Worm (Caenorhabditis elegans) whole organism, young adult: ENCODE results near the gene srx-85.
A peak's percentile ranks its signal among the peaks of the same experiment; 100 is the strongest.

Experiments used
- B0261.1 ChIP-seq: sonication (generic microtip); optimal IDR thresholded peaks from 2 replicates; lab custom pipeline; 2016; ENCODE audit warnings: mild to moderate bottlenecking, missing genetic modification characterization, moderate library complexity, missing compliant biosample characterization
- Y79H2A.3 ChIP-seq: fragments of 200-800 bp; sonication (Bioruptor generic); conservative IDR thresholded peaks from 2 replicates; pipeline ENCODE4 v1.3.6; 2022; ENCODE audit warnings: missing genetic modification reagents, missing genetic modification characterization, missing compliant biosample characterization
- atf-7 ChIP-seq: sonication (generic microtip); optimal IDR thresholded peaks from 2 replicates; lab custom pipeline; 2017; ENCODE audit warnings: mild to moderate bottlenecking, missing genetic modification characterization, missing compliant biosample characterization
- ets-4 ChIP-seq: fragments of 200-800 bp; sonication (Bioruptor generic); optimal IDR thresholded peaks from 2 replicates; lab custom pipeline; 2018; ENCODE audit warnings: mild to moderate bottlenecking, missing genetic modification characterization, missing compliant biosample characterization
- him-1 ChIP-seq: sonication (generic microtip); optimal IDR thresholded peaks from 2 replicates; lab custom pipeline; 2016; ENCODE audit warnings: missing genotype, missing genetic modification reagents, missing genetic modification characterization, missing compliant biosample characterization
- ztf-26 ChIP-seq: sonication (generic microtip); optimal IDR thresholded peaks from 2 replicates; lab custom pipeline; 2017; ENCODE audit warnings: missing genetic modification characterization, missing compliant biosample characterization

DNA sequence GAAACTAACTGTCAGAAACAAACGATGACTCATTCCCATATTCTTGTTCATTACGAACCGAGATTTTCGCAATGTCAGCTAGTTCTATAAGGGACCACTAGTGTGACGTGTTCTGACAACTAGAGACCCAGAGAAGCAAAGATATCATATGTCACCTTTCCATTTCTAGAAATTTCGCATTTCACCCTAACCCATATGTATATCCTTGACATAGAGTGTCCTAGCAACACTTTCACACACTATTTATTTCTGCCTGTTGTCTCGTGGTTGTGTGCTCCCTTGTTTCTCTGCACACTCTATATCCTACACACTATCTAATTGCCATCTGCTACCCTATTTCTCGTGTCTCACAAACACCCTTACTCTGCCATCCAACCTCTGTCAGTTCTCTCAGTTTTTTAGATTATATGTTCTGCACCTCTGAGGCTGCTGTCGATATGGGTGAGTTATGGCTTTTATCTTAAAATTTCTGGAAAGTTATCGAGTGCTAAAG, 3.5 kb upstream of the srx-85 start, which contains the start of the genes F38B7.17 and F38B7.3:
- TF ChIP-seq ets-4 (no peak), ztf-26 (tag; lab: Kevin White, UChicago) (peak; percentile 30), Y79H2A.3 (GFP tag; lab: Robert Waterston, UW) (no peak), him-1 (tag; lab: Kevin White, UChicago) (no peak), atf-7 (no peak), B0261.1 (no peak)
